Fruit fly (Drosophila melanogaster): ENCODE data around the gene Lrch.

Gene Lrch

dm6 chr2L:17394939-17395338 lies 11.0 kb upstream of the Lrch start:
- TF ChIP-seq Sox102F (GFP tag; optimal IDR thresholded peaks at IDR 0.05) (no peak), svp (GFP tag) (peak; percentile 88), Hr38 (GFP tag; optimal IDR thresholded peaks at IDR 0.05) (no peak), lz (GFP tag; optimal IDR thresholded peaks at IDR 0.05) (no peak), ss (GFP tag; optimal IDR thresholded peaks at IDR 0.05) (no peak), Eip78C (GFP tag) (no peak)

DNA sequence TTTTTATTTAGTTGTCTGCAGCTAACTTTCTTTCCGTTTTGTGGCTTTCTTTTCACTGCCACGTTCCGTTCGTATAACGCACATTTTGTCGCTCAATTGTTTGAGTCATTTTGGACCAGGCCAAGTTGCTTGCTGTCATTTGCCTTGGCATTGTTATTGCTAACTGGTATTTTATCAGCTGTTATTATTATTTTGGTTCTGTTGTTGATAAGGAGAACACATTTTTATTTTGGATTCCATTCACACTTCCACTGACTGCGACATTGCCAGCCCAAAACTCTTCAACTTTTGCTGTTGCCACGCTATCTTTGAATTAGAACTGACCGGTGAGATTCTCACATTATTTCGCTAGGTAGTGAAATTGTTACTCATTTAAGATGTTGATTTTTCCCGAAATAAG lies 6.9 kb upstream of the Lrch start:
- TF ChIP-seq CG7368 (GFP tag; optimal IDR thresholded peaks at IDR 0.05) (no peak), Hr38 (GFP tag; optimal IDR thresholded peaks at IDR 0.05) (no peak), CG3032 (tag; optimal IDR thresholded peaks at IDR 0.05) (no peak), CG6808 (GFP tag; optimal IDR thresholded peaks at IDR 0.05) (no peak), net (GFP tag; optimal IDR thresholded peaks at IDR 0.05) (no peak), pdm3 (GFP tag; optimal IDR thresholded peaks at IDR 0.05) (no peak), CG6854 (GFP tag; optimal IDR thresholded peaks at IDR 0.05) (no peak), CG10631 (GFP tag; optimal IDR thresholded peaks at IDR 0.05) (no peak), Lpt (GFP tag; optimal IDR thresholded peaks at IDR 0.05) (no peak), CG15336 (GFP tag; IDR thresholded peaks at IDR 0.05) (no peak), CG8119 (GFP tag; IDR thresholded peaks at IDR 0.05) (no peak), spab (GFP tag; optimal IDR thresholded peaks at IDR 0.05) (no peak), vri (GFP tag; optimal IDR thresholded peaks at IDR 0.05) (no peak), ss (GFP tag; optimal IDR thresholded peaks at IDR 0.05) (no peak), Hr39 (GFP tag; optimal IDR thresholded peaks at IDR 0.05) (no peak), salr (GFP tag; optimal IDR thresholded peaks at IDR 0.05) (no peak)

- no peak for TF ChIP-seq Met (GFP tag; optimal IDR thresholded peaks at IDR 0.05)
- peak; percentile 37 for TF ChIP-seq Lpt (GFP tag; optimal IDR thresholded peaks at IDR 0.05)
- no peak for TF ChIP-seq Sox15 (GFP tag; optimal IDR thresholded peaks at IDR 0.05)
- TF ChIP-seq fd59A (GFP tag; optimal IDR thresholded peaks at IDR 0.05): no peak
- peak; percentile 40 for TF ChIP-seq fkh (GFP tag; optimal IDR thresholded peaks at IDR 0.05)
- no peak for TF ChIP-seq fd85E (GFP tag; optimal IDR thresholded peaks at IDR 0.05)
- TF ChIP-seq CG1621 (tag; optimal IDR thresholded peaks at IDR 0.05): peak; percentile 80
- no peak for TF ChIP-seq cyc (GFP tag; optimal IDR thresholded peaks at IDR 0.05)
- TF ChIP-seq Ets21C (GFP tag; optimal IDR thresholded peaks at IDR 0.05): no peak
- peak; percentile 29 for TF ChIP-seq esn (GFP tag; optimal IDR thresholded peaks at IDR 0.05)
- no peak for TF ChIP-seq dsx (GFP tag; optimal IDR thresholded peaks at IDR 0.05; ENCODE audit: poor library complexity, severe bottlenecking)
- no peak for TF ChIP-seq CG8319 (GFP tag; optimal IDR thresholded peaks at IDR 0.05)
- peak; percentile 87 for TF ChIP-seq svp (GFP tag)
- TF ChIP-seq Sox14 (GFP tag; optimal IDR thresholded peaks at IDR 0.05): peak; percentile 33
- TF ChIP-seq CG8632 (GFP tag; optimal IDR thresholded peaks at IDR 0.05): no peak
- TF ChIP-seq pdm3 (GFP tag; optimal IDR thresholded peaks at IDR 0.05): no peak
- no peak for TF ChIP-seq CG15336 (GFP tag; IDR thresholded peaks at IDR 0.05)
- peak; percentile 65 for TF ChIP-seq Eip78C (GFP tag)
- TF ChIP-seq CG8119 (GFP tag; IDR thresholded peaks at IDR 0.05): peak; percentile 56; the same call in 2 of the 3 replicates
- TF ChIP-seq topi (GFP tag; optimal IDR thresholded peaks at IDR 0.05): peak; percentile 20
- TF ChIP-seq achi (GFP tag; optimal IDR thresholded peaks at IDR 0.05): no peak
- no peak for TF ChIP-seq Hr38 (GFP tag; optimal IDR thresholded peaks at IDR 0.05)
- TF ChIP-seq CG32006 (GFP tag; optimal IDR thresholded peaks at IDR 0.05): peak; percentile 24
- TF ChIP-seq CG6276 (GFP tag; optimal IDR thresholded peaks at IDR 0.05): peak; percentile 61
- peak; percentile 36 for TF ChIP-seq CG3919 (GFP tag; optimal IDR thresholded peaks at IDR 0.05)
- no peak for TF ChIP-seq dac (GFP tag; optimal IDR thresholded peaks at IDR 0.05)
- peak; percentile 60 to 74 for TF ChIP-seq ss (GFP tag; optimal IDR thresholded peaks at IDR 0.05)
- peak; percentile 49 for TF ChIP-seq CG6808 (GFP tag; optimal IDR thresholded peaks at IDR 0.05)
- no peak for TF ChIP-seq CG7368 (GFP tag; optimal IDR thresholded peaks at IDR 0.05)
- TF ChIP-seq Sox102F (GFP tag; optimal IDR thresholded peaks at IDR 0.05): peak; percentile 50
- peak; percentile 31 for TF ChIP-seq spab (GFP tag; optimal IDR thresholded peaks at IDR 0.05)
- peak in 1 of 2 experiments; percentile 38 for TF ChIP-seq salr (GFP tag; optimal IDR thresholded peaks at IDR 0.05)
- no peak for TF ChIP-seq Gug (GFP tag; IDR thresholded peaks at IDR 0.05)
- peak; percentile 65 for TF ChIP-seq CG9139 (GFP tag; optimal IDR thresholded peaks at IDR 0.05)
- no peak for TF ChIP-seq lz (GFP tag; optimal IDR thresholded peaks at IDR 0.05)
- peak; percentile 45 for TF ChIP-seq Ets96B (tag; optimal IDR thresholded peaks at IDR 0.05)
- TF ChIP-seq CG6854 (GFP tag; optimal IDR thresholded peaks at IDR 0.05): peak; percentile 60
- TF ChIP-seq CG10631 (GFP tag; optimal IDR thresholded peaks at IDR 0.05): no peak
- TF ChIP-seq OdsH (GFP tag; optimal IDR thresholded peaks at IDR 0.05): no peak
- no peak for TF ChIP-seq CG34406 (GFP tag; optimal IDR thresholded peaks at IDR 0.05)
- peak; percentile 42 for TF ChIP-seq CG3032 (tag; optimal IDR thresholded peaks at IDR 0.05)
- TF ChIP-seq CG31627 (GFP tag; optimal IDR thresholded peaks at IDR 0.05): no peak
- TF ChIP-seq acj6 (GFP tag; optimal IDR thresholded peaks at IDR 0.05): no peak
Measured at dm6 chr2L:17389104-17389503, 5.2 kb upstream of the Lrch start.
